Worm (Caenorhabditis elegans): Measurements from ENCODE around the gene wapl-1.

wapl-1 gene

ce11 chrIV:4402413-4402812, 43.1 kb downstream of the wapl-1 start:
- TF ChIP-seq nhr-76 (tag; optimal IDR thresholded peaks at IDR 0.05) (no peak), ZK546.5 (tag; optimal IDR thresholded peaks at IDR 0.05) (no peak), ama-1 (optimal IDR thresholded peaks at IDR 0.05) (peak; percentile 14), daf-12 (tag; optimal IDR thresholded peaks at IDR 0.05) (no peak), nfya-1 (tag; optimal IDR thresholded peaks at IDR 0.05; ENCODE audit: insufficient read depth) (peak; percentile 14), ztf-11 (tag; optimal IDR thresholded peaks at IDR 0.05) (no peak), eor-1 (tag; optimal IDR thresholded peaks at IDR 0.05) (no peak), ztf-4 (tag; optimal IDR thresholded peaks at IDR 0.05) (no peak), nhr-12 (tag; optimal IDR thresholded peaks at IDR 0.05) (no peak), fkh-10 (GFP tag; optimal IDR thresholded peaks at IDR 0.05) (no peak), tbx-2 (tag; optimal IDR thresholded peaks at IDR 0.05) (no peak), pqm-1 (tag; optimal IDR thresholded peaks at IDR 0.05) (no peak), snpc-4 (tag; optimal IDR thresholded peaks at IDR 0.05) (no peak), elt-1 (tag; optimal IDR thresholded peaks at IDR 0.05) (no peak), nhr-67 (tag; optimal IDR thresholded peaks at IDR 0.05) (no peak), mml-1 (tag; optimal IDR thresholded peaks at IDR 0.05) (no peak), nhr-23 (tag; optimal IDR thresholded peaks at IDR 0.05) (peak; percentile 61), ceh-9 (tag; optimal IDR thresholded peaks at IDR 0.05) (no peak), nhr-43 (tag; optimal IDR thresholded peaks at IDR 0.05; ENCODE audit: poor library complexity, severe bottlenecking) (peak; percentile 49), lsy-12 (tag; optimal IDR thresholded peaks at IDR 0.05) (no peak), elt-3 (tag; optimal IDR thresholded peaks at IDR 0.05) (no peak), nhr-25 (tag; optimal IDR thresholded peaks at IDR 0.05) (peak; percentile 75)

- no peak for TF ChIP-seq tbx-2 (tag; optimal IDR thresholded peaks at IDR 0.05)
- TF ChIP-seq elt-2 (tag; optimal IDR thresholded peaks at IDR 0.05), result peak; percentile 36
- TF ChIP-seq R02D3.7 (tag; optimal IDR thresholded peaks at IDR 0.05), result peak; percentile 34
- peak; percentile 91 for TF ChIP-seq ceh-28 (tag; optimal IDR thresholded peaks at IDR 0.05)
- TF ChIP-seq mml-1 (tag; optimal IDR thresholded peaks at IDR 0.05), result peak; percentile 4
- TF ChIP-seq nhr-12 (tag; optimal IDR thresholded peaks at IDR 0.05), result no peak
- TF ChIP-seq ztf-11 (tag; optimal IDR thresholded peaks at IDR 0.05), result no peak
- peak; percentile 28 for TF ChIP-seq lin-15B (tag; optimal IDR thresholded peaks at IDR 0.05)
- peak; percentile 83 for TF ChIP-seq mdl-1 (tag; optimal IDR thresholded peaks at IDR 0.05)
- peak; percentile 80 for TF ChIP-seq nhr-43 (tag; optimal IDR thresholded peaks at IDR 0.05; ENCODE audit: poor library complexity, severe bottlenecking)
- peak; percentile 46 for TF ChIP-seq pha-4 (tag; optimal IDR thresholded peaks at IDR 0.05)
- TF ChIP-seq lin-39 (tag; optimal IDR thresholded peaks at IDR 0.05), result peak; percentile 7
- peak; percentile 79 for TF ChIP-seq elt-1 (tag; optimal IDR thresholded peaks at IDR 0.05)
- TF ChIP-seq nhr-25 (tag; optimal IDR thresholded peaks at IDR 0.05), result peak; percentile 97
- TF ChIP-seq pqm-1 (tag; optimal IDR thresholded peaks at IDR 0.05), result no peak
- TF ChIP-seq nhr-23 (tag; optimal IDR thresholded peaks at IDR 0.05), result peak; percentile 98
- peak; percentile 66 for TF ChIP-seq lsy-12 (tag; optimal IDR thresholded peaks at IDR 0.05)
- no peak for TF ChIP-seq hmg-11 (tag; optimal IDR thresholded peaks at IDR 0.05)
- TF ChIP-seq egl-5 (tag; optimal IDR thresholded peaks at IDR 0.05), result no peak
- TF ChIP-seq ceh-16 (tag; optimal IDR thresholded peaks at IDR 0.05), result peak; percentile 45
- TF ChIP-seq jun-1 (tag; optimal IDR thresholded peaks at IDR 0.05), result peak; percentile 49
- TF ChIP-seq nhr-77 (tag; optimal IDR thresholded peaks at IDR 0.05), result no peak
- TF ChIP-seq unc-62 (GFP tag; optimal IDR thresholded peaks at IDR 0.05), result peak; percentile 67
- peak; percentile 63 for TF ChIP-seq nfya-1 (tag; optimal IDR thresholded peaks at IDR 0.05; ENCODE audit: insufficient read depth)
- no peak for TF ChIP-seq sea-2 (GFP tag; optimal IDR thresholded peaks at IDR 0.05)
These were observed 44.9 kb downstream of the wapl-1 start, which contains the start of gene Y24D9A.6 for ce11 chrIV:4400350-4401326. TSS of gene Y24D9A.6 (minus strand) at chrIV:4400400.

ce11 chrIV:4399418-4400136, 46.0 kb downstream of the wapl-1 start:
- no peak for TF ChIP-seq elt-2 (tag; optimal IDR thresholded peaks at IDR 0.05)
- no peak for TF ChIP-seq nhr-43 (tag; optimal IDR thresholded peaks at IDR 0.05; ENCODE audit: poor library complexity, severe bottlenecking)
- no peak for TF ChIP-seq mml-1 (tag; optimal IDR thresholded peaks at IDR 0.05)
- TF ChIP-seq fos-1 (tag; optimal IDR thresholded peaks at IDR 0.05), result no peak
- peak; percentile 4 for TF ChIP-seq ama-1 (optimal IDR thresholded peaks at IDR 0.05)
- TF ChIP-seq nhr-23 (tag; optimal IDR thresholded peaks at IDR 0.05), result peak; percentile 12
- TF ChIP-seq nhr-25 (tag; optimal IDR thresholded peaks at IDR 0.05), result peak; percentile 77
- peak; percentile 63 for TF ChIP-seq pha-4 (tag; optimal IDR thresholded peaks at IDR 0.05)

Measured in whole organism, L3 larva.